Fruit fly (Drosophila melanogaster) Kc167 (cell line): ENCODE data around the gene Helz.

Experiments used
- Myc ChIP-seq: fragments of >200 bp; optimal IDR thresholded peaks from 2 replicates; lab custom pipeline; 2017; ENCODE audit warnings: missing external identifiers
- Sin3A ChIP-seq: fragments of >200 bp; optimal IDR thresholded peaks from 2 replicates; lab custom pipeline; 2018; ENCODE audit warnings: missing external identifiers
- h ChIP-seq: fragments of >200 bp; optimal IDR thresholded peaks from 3 replicates; lab custom pipeline; 2018; ENCODE audit warnings: missing external identifiers
- insv ChIP-seq: fragments of >200 bp; optimal IDR thresholded peaks from 3 replicates; lab custom pipeline; 2018; ENCODE audit warnings: missing external identifiers
- psq ChIP-seq: fragments of >200 bp; optimal IDR thresholded peaks from 2 replicates; lab custom pipeline; 2017; ENCODE audit warnings: missing external identifiers
- ttk ChIP-seq: sonication (Bioruptor generic); optimal IDR thresholded peaks from 2 replicates; lab custom pipeline; 2017; ENCODE audit warnings: missing external identifiers

DNA sequence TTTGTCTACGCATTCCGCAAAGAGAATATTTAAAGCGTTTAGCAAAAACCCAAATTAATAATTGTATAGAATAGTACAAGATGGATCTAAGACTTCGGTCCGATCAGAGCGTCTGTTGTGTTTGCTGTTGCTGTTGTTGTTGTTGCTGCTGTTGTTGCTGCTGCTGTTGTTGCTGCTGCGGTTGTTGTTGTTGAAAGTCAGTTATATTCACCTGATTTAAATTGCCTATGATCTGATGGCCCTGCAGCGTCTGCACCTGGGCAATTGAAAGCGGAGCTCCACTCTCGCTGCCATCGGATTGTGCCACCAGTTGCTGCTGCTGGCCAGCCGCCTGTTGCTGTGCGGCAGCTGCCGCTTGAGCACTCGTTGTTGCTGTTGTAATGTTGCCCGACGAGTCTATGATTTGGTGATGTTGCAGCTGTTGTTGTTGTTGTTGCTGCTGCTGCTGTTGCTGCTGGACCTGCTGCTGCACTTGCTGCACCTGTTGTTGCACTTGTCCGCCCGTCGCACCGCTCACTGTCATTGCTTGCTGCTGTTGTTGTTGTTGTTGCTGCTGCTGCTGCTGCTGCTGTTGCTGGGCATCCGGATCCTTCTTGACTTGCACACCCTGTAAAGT lies 38.6 kb upstream of the Helz start:
- no peak for TF ChIP-seq h (lab: Kevin White, UChicago)
- TF ChIP-seq ttk (lab: Kevin White, UChicago) = no peak
- no peak for TF ChIP-seq psq (lab: Kevin White, UChicago)
- no peak for TF ChIP-seq Sin3A (lab: Kevin White, UChicago)
- no peak for TF ChIP-seq Myc (lab: Kevin White, UChicago)
- no peak for TF ChIP-seq insv (lab: Kevin White, UChicago)
